Worm (Caenorhabditis elegans) whole organism, mixed stage, embryonic: ENCODE data around the gene enu-3.5.
A peak's percentile ranks its signal among the peaks of the same experiment; 100 is the strongest.

Experiments used
- M03D4.4 ChIP-seq: sonication (generic microtip); optimal IDR thresholded peaks from 2 replicates; lab custom pipeline; 2017; ENCODE audit warnings: mild to moderate bottlenecking, missing genetic modification characterization, missing compliant biosample characterization
- bed-3 ChIP-seq: fragments of 200-800 bp; sonication (Bioruptor generic); optimal IDR thresholded peaks from 3 replicates; lab custom pipeline; 2018; ENCODE audit warnings: mild to moderate bottlenecking, missing genetic modification characterization, moderate library complexity, missing compliant biosample characterization
- blmp-1 ChIP-seq: fragments of 150-350 bp; optimal IDR thresholded peaks from 2 replicates; lab custom pipeline; 2014; ENCODE audit warnings: missing biosample characterization, missing genetic modification characterization
- ceh-39 ChIP-seq: fragments of 150-350 bp; optimal IDR thresholded peaks from 2 replicates; lab custom pipeline; 2014; ENCODE audit warnings: missing biosample characterization, missing genetic modification characterization
- ceh-43 ChIP-seq: fragments of 200-800 bp; sonication (Bioruptor generic); optimal IDR thresholded peaks from 2 replicates; lab custom pipeline; 2018; ENCODE audit warnings: mild to moderate bottlenecking, missing genetic modification characterization, moderate library complexity, missing compliant biosample characterization
- ceh-83 ChIP-seq: fragments of 200-800 bp; sonication (Bioruptor generic); optimal IDR thresholded peaks from 2 replicates; lab custom pipeline; 2018; ENCODE audit warnings: mild to moderate bottlenecking, missing genetic modification characterization, missing compliant biosample characterization
- ces-1 ChIP-seq: fragments of 150-350 bp; optimal IDR thresholded peaks from 2 replicates; lab custom pipeline; 2014; ENCODE audit warnings: missing biosample characterization, missing genetic modification reagents, missing genetic modification characterization
- cnd-1 ChIP-seq: fragments of 200-800 bp; sonication (Bioruptor generic); optimal IDR thresholded peaks from 2 replicates; lab custom pipeline; 2018; ENCODE audit warnings: mild to moderate bottlenecking, missing genetic modification characterization, missing compliant biosample characterization
- drap-1 ChIP-seq: fragments of 200-800 bp; sonication (Bioruptor generic); optimal IDR thresholded peaks from 3 replicates; lab custom pipeline; 2018; ENCODE audit warnings: mild to moderate bottlenecking, missing genetic modification characterization, missing compliant biosample characterization
- elt-1 ChIP-seq: sonication (generic microtip); optimal IDR thresholded peaks from 2 replicates; lab custom pipeline; 2017; ENCODE audit warnings: missing genetic modification characterization, mild to moderate bottlenecking, missing compliant biosample characterization, antibody characterized with exemption, moderate library complexity, borderline replicate concordance; ENCODE audit not compliant: insufficient read depth
- elt-3 ChIP-seq: fragments of 150-350 bp; optimal IDR thresholded peaks from 2 replicates; lab custom pipeline; 2014; ENCODE audit warnings: missing biosample characterization, missing genetic modification characterization
- flh-1 ChIP-seq: fragments of 200-800 bp; sonication (Bioruptor generic); optimal IDR thresholded peaks from 2 replicates; lab custom pipeline; 2018; ENCODE audit warnings: mild to moderate bottlenecking, missing genetic modification characterization, moderate library complexity, missing compliant biosample characterization
- ham-2 ChIP-seq: fragments of 200-800 bp; sonication (Bioruptor generic); optimal IDR thresholded peaks from 2 replicates; lab custom pipeline; 2018; ENCODE audit warnings: mild to moderate bottlenecking, missing genetic modification characterization, missing compliant biosample characterization
- hlh-1 ChIP-seq: fragments of 150-350 bp; optimal IDR thresholded peaks from 2 replicates; lab custom pipeline; 2014; ENCODE audit warnings: missing biosample characterization, missing genetic modification reagents, missing genetic modification characterization
- lin-13 ChIP-seq: fragments of 150-350 bp; optimal IDR thresholded peaks from 2 replicates; lab custom pipeline; 2014; ENCODE audit warnings: missing biosample characterization, missing genetic modification characterization
- lin-32 ChIP-seq: fragments of 200-800 bp; sonication (Bioruptor generic); optimal IDR thresholded peaks from 2 replicates; lab custom pipeline; 2018; ENCODE audit warnings: mild to moderate bottlenecking, missing genetic modification characterization, missing compliant biosample characterization
- lsy-2 ChIP-seq: fragments of 150-350 bp; optimal IDR thresholded peaks from 2 replicates; lab custom pipeline; 2014; ENCODE audit warnings: missing biosample characterization, missing genetic modification characterization
- mab-5 ChIP-seq: fragments of 150-350 bp; optimal IDR thresholded peaks from 2 replicates; lab custom pipeline; 2014; ENCODE audit warnings: missing biosample characterization, missing genetic modification characterization
- mep-1 ChIP-seq: fragments of 150-350 bp; optimal IDR thresholded peaks from 2 replicates; lab custom pipeline; 2017; ENCODE audit warnings: missing biosample characterization, missing genetic modification reagents, missing genetic modification characterization, inconsistent platforms
- mls-2 ChIP-seq: sonication (generic microtip); optimal IDR thresholded peaks from 2 replicates; lab custom pipeline; 2016; ENCODE audit warnings: mild to moderate bottlenecking, missing genetic modification characterization, moderate library complexity, missing compliant biosample characterization
- nhr-12 ChIP-seq: fragments of 150-350 bp; optimal IDR thresholded peaks from 2 replicates; lab custom pipeline; 2014; ENCODE audit warnings: missing biosample characterization, missing genetic modification characterization
- nhr-2 ChIP-seq: fragments of 150-350 bp; optimal IDR thresholded peaks from 2 replicates; lab custom pipeline; 2014; ENCODE audit warnings: missing biosample characterization, missing genetic modification characterization
- nhr-237 ChIP-seq: fragments of 150-350 bp; optimal IDR thresholded peaks from 2 replicates; lab custom pipeline; 2014; ENCODE audit warnings: missing biosample characterization, missing genetic modification characterization
- nhr-28 ChIP-seq: fragments of 150-350 bp; optimal IDR thresholded peaks from 2 replicates; lab custom pipeline; 2014; ENCODE audit warnings: missing biosample characterization, missing genetic modification characterization
- nhr-76 ChIP-seq: sonication (generic microtip); optimal IDR thresholded peaks from 2 replicates; lab custom pipeline; 2017; ENCODE audit warnings: missing biosample characterization, missing genetic modification characterization
- pha-4 ChIP-seq: fragments of 150-350 bp; optimal IDR thresholded peaks from 2 replicates; lab custom pipeline; 2018; ENCODE audit warnings: missing biosample characterization, missing genetic modification reagents, missing genetic modification characterization
- sem-2 ChIP-seq: fragments of 200-800 bp; sonication (Bioruptor generic); optimal IDR thresholded peaks from 2 replicates; lab custom pipeline; 2018; ENCODE audit warnings: mild to moderate bottlenecking, missing genetic modification characterization, missing compliant biosample characterization
- snpc-4 ChIP-seq: fragments of 150-350 bp; optimal IDR thresholded peaks from 2 replicates; lab custom pipeline; 2014; ENCODE audit warnings: missing biosample characterization, missing genetic modification characterization
- sptf-1 ChIP-seq: sonication (generic microtip); optimal IDR thresholded peaks from 2 replicates; lab custom pipeline; 2017; ENCODE audit warnings: mild to moderate bottlenecking, missing genetic modification characterization, moderate library complexity, missing compliant biosample characterization
- tbx-8 ChIP-seq: fragments of 200-800 bp; sonication (Bioruptor generic); optimal IDR thresholded peaks from 2 replicates; lab custom pipeline; 2018; ENCODE audit warnings: mild to moderate bottlenecking, missing genetic modification characterization, moderate library complexity, missing compliant biosample characterization
- unc-120 ChIP-seq: sonication (generic microtip); optimal IDR thresholded peaks from 2 replicates; lab custom pipeline; 2017; ENCODE audit warnings: missing genetic modification characterization, missing compliant biosample characterization; ENCODE audit not compliant: poor library complexity, severe bottlenecking
- unc-39 ChIP-seq: fragments of 150-350 bp; optimal IDR thresholded peaks from 2 replicates; lab custom pipeline; 2014; ENCODE audit warnings: missing biosample characterization, missing genetic modification characterization
- unc-62 ChIP-seq: fragments of 150-350 bp; optimal IDR thresholded peaks from 2 replicates; lab custom pipeline; 2014; ENCODE audit warnings: missing biosample characterization, missing genetic modification reagents, missing genetic modification characterization
- zip-8 ChIP-seq: fragments of 150-350 bp; optimal IDR thresholded peaks from 2 replicates; lab custom pipeline; 2014; ENCODE audit warnings: missing biosample characterization, missing genetic modification characterization
- ztf-11 ChIP-seq: fragments of 150-350 bp; optimal IDR thresholded peaks from 2 replicates; lab custom pipeline; 2014; ENCODE audit warnings: missing biosample characterization, missing genetic modification characterization

enu-3.5 gene

DNA sequence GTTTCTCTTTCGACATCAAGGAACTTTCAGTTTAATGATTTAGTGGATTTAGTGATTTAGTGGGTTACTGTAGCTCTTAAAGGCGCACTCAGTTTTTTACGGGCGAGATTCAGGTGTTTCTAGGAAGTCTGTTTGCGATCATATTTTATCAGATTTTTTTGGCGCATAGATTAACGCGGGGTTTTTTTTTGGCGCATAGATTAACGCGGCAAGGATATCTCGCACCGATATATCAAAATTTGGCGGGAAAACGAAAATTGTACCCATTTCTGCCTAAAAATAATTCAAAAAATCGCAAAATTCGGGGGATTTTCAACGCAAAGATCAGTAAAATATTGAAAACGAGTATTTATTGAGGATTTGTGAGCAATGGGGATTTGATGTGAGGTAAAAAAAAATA lies 2.7 kb downstream of the enu-3.5 start:
- TF ChIP-seq mep-1 (no peak), tbx-8 (GFP tag; lab: Kevin White, UChicago) (no peak), ceh-39 (no peak), elt-1 (tag; lab: Kevin White, UChicago) (no peak), hlh-1 (tag; lab: Kevin White, UChicago) (no peak), sptf-1 (tag; lab: Kevin White, UChicago) (no peak), nhr-2 (tag; lab: Kevin White, UChicago) (no peak)

DNA sequence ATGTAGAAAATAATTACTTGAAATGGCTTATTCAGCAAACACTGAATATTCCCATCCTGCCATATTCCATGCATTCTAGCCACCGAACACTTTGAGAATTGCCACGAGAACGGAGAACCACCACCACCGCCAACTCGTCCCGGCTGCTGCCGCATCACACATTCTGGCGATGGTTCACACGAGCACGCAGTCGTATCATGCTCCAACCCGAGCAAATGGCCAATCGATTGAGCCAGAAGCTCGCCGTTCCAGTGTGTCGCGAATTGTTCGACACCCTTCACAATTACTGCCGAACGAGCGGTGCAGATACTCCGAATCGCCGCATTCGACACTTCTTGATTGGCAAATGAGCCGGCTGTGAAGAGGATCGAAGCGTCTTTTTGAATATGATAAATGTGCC lies 7.2 kb downstream of the enu-3.5 start:
- TF ChIP-seq hlh-1 (tag; lab: Kevin White, UChicago) (no peak), nhr-237 (tag; lab: Kevin White, UChicago) (no peak), elt-3 (tag; lab: Kevin White, UChicago) (no peak), lsy-2 (no peak), nhr-28 (no peak), elt-1 (tag; lab: Kevin White, UChicago) (no peak), M03D4.4 (no peak), pha-4 (no peak), ceh-83 (no peak), zip-8 (tag; lab: Kevin White, UChicago) (no peak), unc-62 (GFP tag; lab: Kevin White, UChicago) (no peak), unc-39 (tag; lab: Kevin White, UChicago) (no peak), cnd-1 (no peak)
- TF ChIP-seq, all 35 proteins: peak for 0

DNA sequence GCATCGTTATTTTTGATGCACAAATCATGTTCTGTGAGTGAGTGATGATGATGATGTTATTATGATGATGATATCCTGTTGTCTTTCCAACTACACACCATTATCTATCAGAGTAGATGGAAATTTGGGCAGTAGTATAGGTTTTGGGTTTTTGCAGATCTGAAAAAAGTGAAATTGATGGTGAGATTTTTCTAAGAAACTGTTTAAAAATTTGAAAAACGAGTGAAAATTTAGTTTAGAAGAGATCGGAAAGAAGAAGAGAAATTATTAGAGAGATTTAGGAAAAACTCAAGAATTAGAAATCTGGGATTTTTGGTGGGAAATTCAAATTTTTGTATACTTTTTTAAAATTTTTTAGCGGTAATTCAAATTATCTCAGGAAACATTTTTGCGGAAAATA lies 13.6 kb downstream of the enu-3.5 start, which contains the start of the genes Y37D8A.29 and unc-71:
Gene Y37D8A.29 (minus strand): TSS at position 101 of the 400 bp plus-strand sequence.
Gene unc-71 (minus strand): TSS at position 159 of the 400 bp plus-strand sequence.
- TF ChIP-seq unc-39 (tag; lab: Kevin White, UChicago) (no peak), M03D4.4 (no peak), zip-8 (tag; lab: Kevin White, UChicago) (no peak), pha-4 (no peak), lin-13 (tag; lab: Kevin White, UChicago) (no peak), drap-1 (no peak)
- TF ChIP-seq, all 35 proteins: peak for 0

DNA sequence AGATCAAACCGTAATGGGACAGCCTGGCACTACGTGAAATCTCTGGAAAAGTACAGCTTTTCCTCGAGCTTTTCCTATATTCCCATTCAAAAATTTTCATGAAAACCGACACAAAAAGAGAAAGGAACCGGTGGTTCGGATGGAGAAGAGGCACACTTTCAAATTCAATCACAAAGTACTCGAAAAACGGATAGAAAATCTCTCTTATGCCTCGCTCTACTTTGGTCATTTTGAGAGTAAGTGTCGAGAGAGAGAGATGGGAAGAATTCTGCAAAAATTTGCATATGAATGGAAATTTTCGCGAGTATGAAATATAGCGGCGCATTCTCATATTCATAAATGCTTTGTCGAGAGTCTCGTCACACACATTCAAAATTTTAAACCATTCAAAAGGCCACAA lies 14.8 kb downstream of the enu-3.5 start:
- TF ChIP-seq pha-4 (no peak), ces-1 (GFP tag; lab: Kevin White, UChicago) (peak; percentile 81), lsy-2 (no peak), bed-3 (GFP tag; lab: Kevin White, UChicago) (no peak), nhr-2 (tag; lab: Kevin White, UChicago) (no peak), zip-8 (tag; lab: Kevin White, UChicago) (no peak)

DNA sequence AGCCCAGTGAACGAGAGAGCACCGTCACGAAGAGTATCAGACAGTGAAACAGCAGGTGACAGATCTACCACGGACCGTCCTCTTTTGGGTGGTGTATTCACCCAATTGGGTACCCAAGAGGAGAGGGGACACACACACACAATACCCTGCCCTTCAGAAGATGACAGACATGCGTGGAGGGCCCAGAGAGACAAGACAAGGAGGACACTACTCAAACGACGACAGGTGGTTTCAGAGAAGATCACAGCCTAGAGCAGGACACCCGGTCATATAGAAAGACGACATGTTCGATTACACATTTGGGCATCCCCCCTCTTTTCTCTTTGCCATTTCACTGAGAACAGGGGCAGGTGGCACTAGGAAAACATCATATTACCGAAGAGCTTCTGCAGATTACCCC lies 16.2 kb downstream of the enu-3.5 start:
- TF ChIP-seq sptf-1 (tag; lab: Kevin White, UChicago) (peak; percentile 23), bed-3 (GFP tag; lab: Kevin White, UChicago) (no peak), unc-62 (GFP tag; lab: Kevin White, UChicago) (peak; percentile 37), unc-120 (tag; lab: Kevin White, UChicago) (peak; percentile 0), lsy-2 (no peak), ceh-43 (GFP tag; lab: Kevin White, UChicago) (no peak), ces-1 (GFP tag; lab: Kevin White, UChicago) (no peak), zip-8 (tag; lab: Kevin White, UChicago) (no peak), nhr-28 (no peak), mls-2 (tag; lab: Kevin White, UChicago) (no peak), ztf-11 (tag; lab: Kevin White, UChicago) (no peak), hlh-1 (tag; lab: Kevin White, UChicago) (peak; percentile 48), cnd-1 (peak; percentile 71), drap-1 (no peak), M03D4.4 (no peak), unc-39 (tag; lab: Kevin White, UChicago) (no peak), tbx-8 (GFP tag; lab: Kevin White, UChicago) (no peak), nhr-12 (tag; lab: Kevin White, UChicago) (no peak), mep-1 (peak; percentile 59), elt-3 (tag; lab: Kevin White, UChicago) (no peak), elt-1 (tag; lab: Kevin White, UChicago) (no peak), sem-2 (GFP tag; lab: Kevin White, UChicago) (no peak), pha-4 (no peak), ham-2 (no peak), nhr-2 (tag; lab: Kevin White, UChicago) (peak; percentile 99), ceh-39 (no peak), nhr-237 (tag; lab: Kevin White, UChicago) (no peak), snpc-4 (tag; lab: Kevin White, UChicago) (no peak), mab-5 (tag; lab: Kevin White, UChicago) (no peak), lin-32 (peak; percentile 88), blmp-1 (tag; lab: Kevin White, UChicago) (no peak), flh-1 (GFP tag; lab: Kevin White, UChicago) (no peak), nhr-76 (tag; lab: Kevin White, UChicago) (no peak), ceh-83 (no peak), lin-13 (tag; lab: Kevin White, UChicago) (no peak)
- TF ChIP-seq, all 35 proteins: peak for 8
